Worm (Caenorhabditis elegans): Measurements from ENCODE around the gene srh-222.

Gene srh-222

DNA sequence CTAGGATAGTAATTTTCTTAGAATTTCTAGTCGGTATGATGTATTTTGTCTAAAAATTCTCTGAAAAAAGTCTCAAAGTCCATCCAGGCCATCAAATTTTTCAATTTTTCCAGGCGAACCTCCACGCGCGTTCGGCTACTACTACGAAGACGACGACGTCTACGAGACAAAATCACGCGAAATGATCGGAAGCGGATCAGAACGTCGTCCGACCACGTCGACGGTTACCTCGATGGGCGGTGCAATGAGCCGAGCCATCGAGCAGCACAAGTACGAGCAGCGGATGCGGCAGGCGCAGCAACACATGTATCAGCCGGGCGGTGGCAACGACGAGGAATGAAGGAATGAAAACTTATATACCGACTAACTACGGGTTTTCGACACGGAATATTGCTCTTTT is 34.0 kb downstream of the srh-222 start:
- TF ChIP-seq bed-3 (GFP tag; optimal IDR thresholded peaks at IDR 0.05): no peak
- no peak for TF ChIP-seq cnd-1 (tag; optimal IDR thresholded peaks at IDR 0.05)
- TF ChIP-seq hlh-1 (tag; optimal IDR thresholded peaks at IDR 0.05): no peak
- no peak for TF ChIP-seq ceh-83 (GFP tag; optimal IDR thresholded peaks at IDR 0.05)
- no peak for TF ChIP-seq nhr-237 (tag; optimal IDR thresholded peaks at IDR 0.05)
- no peak for TF ChIP-seq lin-13 (tag; optimal IDR thresholded peaks at IDR 0.05)
- TF ChIP-seq ceh-39 (tag; optimal IDR thresholded peaks at IDR 0.05): no peak
- TF ChIP-seq elt-1 (tag; optimal IDR thresholded peaks at IDR 0.05; ENCODE audit: borderline replicate concordance, insufficient read depth): no peak
- no peak for TF ChIP-seq pha-4 (tag; optimal IDR thresholded peaks at IDR 0.05)
- TF ChIP-seq sptf-1 (tag; optimal IDR thresholded peaks at IDR 0.05): no peak
- TF ChIP-seq elt-3 (tag; optimal IDR thresholded peaks at IDR 0.05): no peak
- TF ChIP-seq nhr-12 (tag; optimal IDR thresholded peaks at IDR 0.05): no peak
- no peak for TF ChIP-seq flh-1 (GFP tag; optimal IDR thresholded peaks at IDR 0.05)
- no peak for TF ChIP-seq tbx-8 (GFP tag; optimal IDR thresholded peaks at IDR 0.05)

DNA sequence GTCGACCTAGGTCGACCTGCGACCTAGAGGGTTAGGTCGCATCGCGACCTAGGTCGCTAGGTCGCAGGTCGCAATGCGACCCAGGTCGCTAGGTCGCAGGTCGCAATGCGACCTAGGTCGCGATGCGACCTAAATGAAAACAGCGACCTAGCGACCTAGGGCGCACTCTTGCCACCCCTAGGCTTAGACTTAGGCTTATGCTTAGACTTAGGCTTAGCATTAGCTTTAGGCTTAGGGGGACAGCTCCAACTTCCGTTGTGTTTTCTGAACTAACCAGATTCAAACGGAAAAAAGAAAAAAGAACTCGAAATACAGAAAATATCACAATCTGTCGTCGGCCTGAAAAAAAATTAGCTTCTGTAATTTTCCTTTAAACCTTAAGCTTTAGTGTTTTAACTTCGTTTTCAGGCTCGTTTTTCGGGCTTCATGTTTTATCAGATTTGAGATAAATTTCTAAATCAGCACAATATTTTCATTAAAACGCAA is 34.8 kb downstream of the srh-222 start:
- TF ChIP-seq unc-120 (tag; optimal IDR thresholded peaks at IDR 0.05; ENCODE audit: poor library complexity, severe bottlenecking) (no peak), zip-8 (tag; optimal IDR thresholded peaks at IDR 0.05) (no peak), pha-4 (tag; optimal IDR thresholded peaks at IDR 0.05) (no peak), ceh-83 (GFP tag; optimal IDR thresholded peaks at IDR 0.05) (no peak), elt-1 (tag; optimal IDR thresholded peaks at IDR 0.05; ENCODE audit: borderline replicate concordance, insufficient read depth) (no peak), lin-13 (tag; optimal IDR thresholded peaks at IDR 0.05) (no peak), mab-5 (tag; optimal IDR thresholded peaks at IDR 0.05) (no peak), nhr-12 (tag; optimal IDR thresholded peaks at IDR 0.05) (no peak), sptf-1 (tag; optimal IDR thresholded peaks at IDR 0.05) (no peak), ztf-11 (tag; optimal IDR thresholded peaks at IDR 0.05) (no peak), ceh-39 (tag; optimal IDR thresholded peaks at IDR 0.05) (no peak)

DNA sequence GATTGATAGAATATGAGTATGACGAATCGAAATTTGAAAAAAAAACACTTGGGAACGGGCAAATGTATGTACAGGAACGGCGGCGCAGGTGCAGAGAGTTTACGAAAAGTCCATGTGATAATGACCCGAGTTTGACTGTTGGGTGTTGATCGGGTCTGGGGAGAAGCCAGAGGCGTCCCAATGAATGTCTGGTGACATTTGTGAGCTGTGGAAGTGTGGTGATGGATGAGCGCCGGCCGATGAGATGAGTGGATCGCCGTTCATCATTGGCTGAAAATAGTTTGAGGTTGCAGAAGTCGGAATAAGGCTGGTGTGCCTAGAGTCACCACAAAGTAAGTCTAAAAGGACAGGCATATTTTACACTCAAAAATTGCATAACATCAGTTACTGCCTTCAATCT is 36.0 kb downstream of the srh-222 start:
- TF ChIP-seq M03D4.4 (tag; optimal IDR thresholded peaks at IDR 0.05): no peak
- TF ChIP-seq nhr-76 (tag; optimal IDR thresholded peaks at IDR 0.05): no peak
- TF ChIP-seq sptf-1 (tag; optimal IDR thresholded peaks at IDR 0.05): no peak
- TF ChIP-seq unc-120 (tag; optimal IDR thresholded peaks at IDR 0.05; ENCODE audit: poor library complexity, severe bottlenecking): no peak
- no peak for TF ChIP-seq zip-8 (tag; optimal IDR thresholded peaks at IDR 0.05)
- no peak for TF ChIP-seq ham-2 (GFP tag; optimal IDR thresholded peaks at IDR 0.05)
- TF ChIP-seq nhr-2 (tag; optimal IDR thresholded peaks at IDR 0.05): no peak
- TF ChIP-seq elt-3 (tag; optimal IDR thresholded peaks at IDR 0.05): no peak
- TF ChIP-seq unc-62 (GFP tag; optimal IDR thresholded peaks at IDR 0.05): no peak
- TF ChIP-seq pha-4 (tag; optimal IDR thresholded peaks at IDR 0.05): no peak
- no peak for TF ChIP-seq nhr-28 (tag; optimal IDR thresholded peaks at IDR 0.05)
- TF ChIP-seq snpc-4 (tag; optimal IDR thresholded peaks at IDR 0.05): no peak
- no peak for TF ChIP-seq nhr-12 (tag; optimal IDR thresholded peaks at IDR 0.05)
- no peak for TF ChIP-seq bed-3 (GFP tag; optimal IDR thresholded peaks at IDR 0.05)
- TF ChIP-seq elt-1 (tag; optimal IDR thresholded peaks at IDR 0.05; ENCODE audit: borderline replicate concordance, insufficient read depth): no peak
- TF ChIP-seq sem-2 (GFP tag; optimal IDR thresholded peaks at IDR 0.05): no peak
- TF ChIP-seq lin-13 (tag; optimal IDR thresholded peaks at IDR 0.05): no peak
- TF ChIP-seq ztf-11 (tag; optimal IDR thresholded peaks at IDR 0.05): no peak
- TF ChIP-seq mab-5 (tag; optimal IDR thresholded peaks at IDR 0.05): no peak
- no peak for TF ChIP-seq mep-1 (tag; optimal IDR thresholded peaks at IDR 0.05)

DNA sequence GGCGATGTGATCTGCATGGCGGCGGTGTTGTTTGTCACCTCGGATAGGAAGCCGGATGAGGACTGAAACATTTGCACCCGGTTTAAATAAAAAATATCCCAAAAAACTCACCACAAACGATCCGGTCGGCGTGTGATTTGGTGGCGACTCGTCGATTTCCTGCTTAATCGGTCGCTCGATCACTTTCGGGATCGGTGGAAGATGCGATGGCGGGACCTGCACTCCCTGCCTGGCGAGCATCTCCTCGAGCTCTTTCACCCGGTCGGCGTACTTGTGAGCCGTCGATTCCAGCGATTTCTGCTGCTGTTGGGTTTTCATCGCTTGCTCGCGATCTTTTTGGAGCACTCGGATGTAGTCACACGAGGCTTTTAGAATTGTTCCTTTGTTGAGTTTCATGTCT is 37.1 kb downstream of the srh-222 start:
- TF ChIP-seq bed-3 (GFP tag; optimal IDR thresholded peaks at IDR 0.05) (no peak), cnd-1 (tag; optimal IDR thresholded peaks at IDR 0.05) (no peak), sem-2 (GFP tag; optimal IDR thresholded peaks at IDR 0.05) (no peak), elt-3 (tag; optimal IDR thresholded peaks at IDR 0.05) (no peak), mls-2 (tag; optimal IDR thresholded peaks at IDR 0.05) (no peak), snpc-4 (tag; optimal IDR thresholded peaks at IDR 0.05) (no peak), hlh-1 (tag; optimal IDR thresholded peaks at IDR 0.05) (no peak), ham-2 (GFP tag; optimal IDR thresholded peaks at IDR 0.05) (no peak), nhr-28 (tag; optimal IDR thresholded peaks at IDR 0.05) (no peak), zip-8 (tag; optimal IDR thresholded peaks at IDR 0.05) (no peak), nhr-76 (tag; optimal IDR thresholded peaks at IDR 0.05) (no peak), M03D4.4 (tag; optimal IDR thresholded peaks at IDR 0.05) (no peak), ceh-43 (GFP tag; optimal IDR thresholded peaks at IDR 0.05) (no peak), nhr-2 (tag; optimal IDR thresholded peaks at IDR 0.05) (no peak), unc-39 (tag; optimal IDR thresholded peaks at IDR 0.05) (no peak)
